Fruit fly (Drosophila melanogaster) whole organism, wandering third instar larva: ENCODE results near the gene CG2887.

ENCODE experiments used
- Abd-B ChIP-seq: fragments of >200 bp; optimal IDR thresholded peaks from 2 replicates; lab custom pipeline; 2017; ENCODE audit warnings: missing biosample characterization, missing genetic modification characterization
- CrebA ChIP-seq: fragments of 200-800 bp; sonication (Bioruptor generic); optimal IDR thresholded peaks from 2 replicates; lab custom pipeline; 2016; ENCODE audit warnings: missing biosample characterization, mild to moderate bottlenecking, missing genetic modification characterization, borderline replicate concordance
- Dfd ChIP-seq: fragments of >200 bp; optimal IDR thresholded peaks from 2 replicates; lab custom pipeline; 2017; ENCODE audit warnings: missing biosample characterization, missing genetic modification characterization
- HLH106 ChIP-seq: fragments of 200-800 bp; optimal IDR thresholded peaks from 3 replicates; lab custom pipeline; 2019; ENCODE audit warnings: missing biosample characterization, mild to moderate bottlenecking, missing genetic modification characterization, moderate library complexity
- Hnf4 ChIP-seq: fragments of 200-800 bp; sonication (Bioruptor generic); optimal IDR thresholded peaks from 2 replicates; lab custom pipeline; 2016; ENCODE audit warnings: missing biosample characterization, mild to moderate bottlenecking, missing genetic modification characterization
- Hr78 ChIP-seq: fragments of >200 bp; optimal IDR thresholded peaks from 2 replicates; lab custom pipeline; 2017; ENCODE audit warnings: missing biosample characterization, missing genetic modification characterization
- Hr83 ChIP-seq: fragments of 200-300 bp; sonication (Bioruptor generic); optimal IDR thresholded peaks from 2 replicates; lab custom pipeline; 2016; ENCODE audit warnings: missing biosample characterization, mild to moderate bottlenecking, missing genetic modification characterization, moderate library complexity; ENCODE audit not compliant: poor library complexity, severe bottlenecking
- Myc ChIP-seq: fragments of >200 bp; optimal IDR thresholded peaks from 2 replicates; lab custom pipeline; 2017
- OdsH ChIP-seq: fragments of 200-800 bp; sonication (Bioruptor generic); optimal IDR thresholded peaks from 2 replicates; lab custom pipeline; 2016; ENCODE audit warnings: missing biosample characterization, mild to moderate bottlenecking, missing genetic modification characterization
- Rel ChIP-seq, 2 experiments: fragments of 200-800 bp; sonication (Bioruptor generic) in 1 of 2; optimal IDR thresholded peaks; 2 replicates in 1 of 2; 3 replicates in 1 of 2; lab custom pipeline; 2016 to 2019; ENCODE audit warnings: mild to moderate bottlenecking in 2 of 2, missing biosample characterization in 2 of 2, missing genetic modification characterization in 2 of 2, moderate library complexity in 1 of 2
- br ChIP-seq: fragments of 200-800 bp; sonication (Bioruptor generic); optimal IDR thresholded peaks from 2 replicates; lab custom pipeline; 2016; ENCODE audit warnings: missing biosample characterization, missing genetic modification characterization
- dl ChIP-seq, 2 experiments: fragments of 175-275, 200-275 bp in 1 of 2; fragments of 200-275 bp in 1 of 2; sonication (Bioruptor generic); optimal IDR thresholded peaks; lab custom pipeline; 2018; ENCODE audit warnings: mild to moderate bottlenecking in 2 of 2, missing biosample characterization in 2 of 2, missing genetic modification characterization in 2 of 2, moderate library complexity in 2 of 2; ENCODE audit not compliant: partially characterized antibody in 2 of 2, insufficient read depth in 1 of 2
- dmrt93B ChIP-seq: fragments of 200-800 bp; sonication (Bioruptor generic); optimal IDR thresholded peaks from 2 replicates; lab custom pipeline; 2018; ENCODE audit warnings: missing biosample characterization, mild to moderate bottlenecking, missing genetic modification characterization
- ey ChIP-seq: fragments of 200-800 bp; sonication (Bioruptor generic); optimal IDR thresholded peaks from 2 replicates; lab custom pipeline; 2016; ENCODE audit warnings: missing biosample characterization, missing genetic modification characterization
- foxo ChIP-seq, 2 experiments: fragments of 200-800 bp; sonication (Bioruptor generic); optimal IDR thresholded peaks; 2 replicates in 1 of 2; 3 replicates in 1 of 2; lab custom pipeline; 2016 to 2017; ENCODE audit warnings: missing biosample characterization in 2 of 2, missing genetic modification characterization in 2 of 2
- h ChIP-seq: fragments of 200-800 bp; sonication (Bioruptor generic); optimal IDR thresholded peaks from 3 replicates; lab custom pipeline; 2016; ENCODE audit warnings: missing biosample characterization, mild to moderate bottlenecking, missing genetic modification characterization
- lola ChIP-seq: fragments of >200 bp; optimal IDR thresholded peaks from 2 replicates; lab custom pipeline; 2017; ENCODE audit warnings: missing biosample characterization, missing genetic modification characterization
- pan ChIP-seq: fragments of >200 bp; optimal IDR thresholded peaks from 2 replicates; lab custom pipeline; 2017
- rgr ChIP-seq: fragments of 200-800 bp; sonication (Bioruptor generic); optimal IDR thresholded peaks from 3 replicates; lab custom pipeline; 2016; ENCODE audit warnings: missing biosample characterization, mild to moderate bottlenecking, missing genetic modification characterization
- sage ChIP-seq: fragments of 200-800 bp; sonication (Bioruptor generic); optimal IDR thresholded peaks from 2 replicates; lab custom pipeline; 2016; ENCODE audit warnings: missing biosample characterization, mild to moderate bottlenecking, missing genetic modification characterization
- tai ChIP-seq: sonication (Bioruptor generic); optimal IDR thresholded peaks from 2 replicates; lab custom pipeline; 2016; ENCODE audit warnings: missing biosample characterization, missing genetic modification characterization

Gene CG2887

dm6 chrX:10460506-10461114, 17.7 kb downstream of the CG2887 start, which contains the start of gene Neb-cGP (continued):
- TF ChIP-seq dl (GFP tag; optimal IDR thresholded peaks at IDR 0.05; lab: Kevin White, UChicago; ENCODE audit: insufficient read depth in 1 of 2, partially characterized antibody in 2 of 2) (no peak), foxo (GFP tag; optimal IDR thresholded peaks at IDR 0.05; lab: Kevin White, UChicago) (peak in 1 of 2 experiments; percentile 83), dmrt93B (peak; percentile 51), h (GFP tag; lab: Kevin White, UChicago) (peak; percentile 77), pan (lab: Kevin White, UChicago) (no peak), Dfd (GFP tag; lab: Kevin White, UChicago) (no peak), CrebA (GFP tag; lab: Kevin White, UChicago) (no peak), Abd-B (no peak)

- TF ChIP-seq Dfd (GFP tag; lab: Kevin White, UChicago) (no peak), rgr (no peak), br (GFP tag; lab: Kevin White, UChicago) (no peak)
- TF ChIP-seq, all 38 proteins: peak for 0
Observed at dm6 chrX:10459576-10459975, 18.7 kb downstream of the CG2887 start, which contains the start of gene Or9a. TSS of gene Or9a (minus strand) at chrX:10459676.

dm6 chrX:10454795-10455194, 23.5 kb downstream of the CG2887 start, which contains the start of gene CG32683:
TSS of gene CG32683 (minus strand) at chrX:10454895.
- TF ChIP-seq Hnf4 (no peak), Dfd (GFP tag; lab: Kevin White, UChicago) (no peak), Hr78 (GFP tag; lab: Kevin White, UChicago) (no peak), Myc (lab: Kevin White, UChicago) (no peak), ey (GFP tag; lab: Kevin White, UChicago) (no peak), Rel (GFP tag; optimal IDR thresholded peaks at IDR 0.05; lab: Kevin White, UChicago) (no peak), Rel (tag; optimal IDR thresholded peaks at IDR 0.05; lab: Kevin White, UChicago) (no peak), lola (no peak), foxo (GFP tag; optimal IDR thresholded peaks at IDR 0.05; lab: Kevin White, UChicago) (no peak), sage (GFP tag; lab: Kevin White, UChicago) (no peak), tai (no peak), OdsH (no peak), CrebA (GFP tag; lab: Kevin White, UChicago) (no peak), h (GFP tag; lab: Kevin White, UChicago) (no peak), HLH106 (tag; lab: Kevin White, UChicago) (no peak), pan (lab: Kevin White, UChicago) (no peak), Hr83 (GFP tag; lab: Kevin White, UChicago) (no peak)

dm6 chrX:10432712-10433111, 45.6 kb downstream of the CG2887 start, which contains the start of gene CG12640:
TSS of gene CG12640 (minus strand) at chrX:10432812.
- TF ChIP-seq rgr: no peak
